Fruit fly (Drosophila melanogaster) whole organism, adult: Measurements from ENCODE around the gene Baldspot.

ENCODE experiments used
- CG33017 ChIP-seq: fragments of 200-800 bp; sonication (Bioruptor generic); optimal IDR thresholded peaks from 2 replicates; lab custom pipeline; 2018; ENCODE audit warnings: missing biosample characterization, mild to moderate bottlenecking, missing genetic modification characterization, moderate library complexity
- CG5204 ChIP-seq: fragments of 200-800 bp; sonication (Bioruptor generic); optimal IDR thresholded peaks from 2 replicates; lab custom pipeline; 2016; ENCODE audit warnings: missing biosample characterization, missing genetic modification characterization
- CG7045 ChIP-seq: fragments of 200-800 bp; sonication (Bioruptor generic); optimal IDR thresholded peaks from 2 replicates; lab custom pipeline; 2017; ENCODE audit warnings: missing biosample characterization, mild to moderate bottlenecking, missing genetic modification characterization
- Clk ChIP-seq: fragments of 200-800 bp; sonication (Bioruptor generic); optimal IDR thresholded peaks from 2 replicates; lab custom pipeline; 2017; ENCODE audit warnings: missing biosample characterization, missing genetic modification characterization
- Crg-1 ChIP-seq: fragments of 200-800 bp; sonication (Bioruptor generic); optimal IDR thresholded peaks from 2 replicates; lab custom pipeline; 2016; ENCODE audit warnings: missing biosample characterization, missing genetic modification characterization
- Mnt ChIP-seq: fragments of 200-800 bp; sonication (Bioruptor generic); optimal IDR thresholded peaks from 2 replicates; lab custom pipeline; 2016; ENCODE audit warnings: missing biosample characterization, mild to moderate bottlenecking, missing genetic modification characterization
- cic ChIP-seq: fragments of 200-800 bp; sonication (Bioruptor generic); optimal IDR thresholded peaks from 2 replicates; lab custom pipeline; 2017; ENCODE audit warnings: missing biosample characterization, mild to moderate bottlenecking, missing genetic modification characterization, moderate library complexity
- kay ChIP-seq: fragments of 200-800 bp; sonication (Bioruptor generic); peaks from one replicate; lab custom pipeline; 2016; ENCODE audit warnings: missing biosample characterization, missing genetic modification characterization, borderline replicate concordance
- pad ChIP-seq: fragments of 200-800 bp; sonication (Bioruptor generic); optimal IDR thresholded peaks from 3 replicates; lab custom pipeline; 2017; ENCODE audit warnings: missing biosample characterization, missing genetic modification characterization, mild to moderate bottlenecking, moderate library complexity, missing genetic modification reagents

DNA sequence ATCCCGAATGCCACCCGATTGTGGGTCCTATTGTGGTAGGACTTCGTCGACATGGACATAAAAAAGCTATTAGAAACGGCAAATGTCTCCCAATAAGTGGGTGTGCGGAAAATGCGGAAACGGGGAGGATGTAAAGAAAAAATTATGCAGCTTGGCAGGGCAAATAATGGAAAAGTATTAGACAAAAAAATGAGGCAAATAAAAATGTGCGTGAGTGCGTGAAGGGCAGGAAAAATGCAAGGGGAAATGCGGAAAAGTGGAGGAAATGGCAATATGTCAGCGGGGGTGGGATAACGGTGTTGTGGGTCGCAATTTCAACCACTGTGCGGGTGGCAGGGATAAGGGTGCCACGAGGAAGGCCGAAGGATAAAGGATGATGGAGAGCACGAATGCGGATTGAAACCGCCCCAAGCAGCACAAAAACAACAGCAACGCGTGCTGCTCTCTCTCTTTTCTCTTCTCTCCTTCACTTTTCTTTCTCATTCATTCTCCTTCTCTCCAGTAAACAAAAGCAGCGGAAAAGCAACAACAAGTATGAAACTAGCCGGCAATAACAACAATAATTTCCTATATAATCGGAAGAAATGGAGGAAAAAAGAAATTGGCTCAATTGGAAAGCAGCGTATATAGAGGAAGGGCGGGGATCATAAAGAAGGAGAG, 16.0 kb downstream of the Baldspot start:
- no peak for TF ChIP-seq pad (GFP tag; lab: Kevin White, UChicago)
- no peak for TF ChIP-seq Crg-1 (GFP tag; lab: Kevin White, UChicago)
- TF ChIP-seq cic (GFP tag; lab: Kevin White, UChicago) = no peak
- TF ChIP-seq CG5204 = no peak
- no peak for TF ChIP-seq kay (GFP tag; lab: Kevin White, UChicago)
- TF ChIP-seq CG7045 (GFP tag; lab: Kevin White, UChicago) = no peak
- no peak for TF ChIP-seq CG33017 (tag; lab: Kevin White, UChicago)
- TF ChIP-seq Mnt = no peak
- no peak for TF ChIP-seq Clk (GFP tag; lab: Kevin White, UChicago)
